Fruit fly (Drosophila melanogaster) whole organism, wandering third instar larva: ENCODE measurements around the gene CG46460.

Source experiments
- CG32264 ChIP-seq: fragments of 200-800 bp; sonication (Bioruptor generic); optimal IDR thresholded peaks from 2 replicates; lab custom pipeline; 2016; ENCODE audit warnings: missing biosample characterization, missing genetic modification characterization
- CG9705 ChIP-seq: fragments of 200-800 bp; sonication (Bioruptor generic); optimal IDR thresholded peaks from 2 replicates; lab custom pipeline; 2018; ENCODE audit warnings: missing biosample characterization, mild to moderate bottlenecking, missing genetic modification characterization
- CrebA ChIP-seq: fragments of 200-800 bp; sonication (Bioruptor generic); optimal IDR thresholded peaks from 2 replicates; lab custom pipeline; 2016; ENCODE audit warnings: missing biosample characterization, mild to moderate bottlenecking, missing genetic modification characterization, borderline replicate concordance
- Dfd ChIP-seq: fragments of >200 bp; optimal IDR thresholded peaks from 2 replicates; lab custom pipeline; 2017; ENCODE audit warnings: missing biosample characterization, missing genetic modification characterization
- HLH106 ChIP-seq: fragments of 200-800 bp; optimal IDR thresholded peaks from 3 replicates; lab custom pipeline; 2019; ENCODE audit warnings: missing biosample characterization, mild to moderate bottlenecking, missing genetic modification characterization, moderate library complexity
- Hnf4 ChIP-seq: fragments of 200-800 bp; sonication (Bioruptor generic); optimal IDR thresholded peaks from 2 replicates; lab custom pipeline; 2016; ENCODE audit warnings: missing biosample characterization, mild to moderate bottlenecking, missing genetic modification characterization
- Hr78 ChIP-seq: fragments of >200 bp; optimal IDR thresholded peaks from 2 replicates; lab custom pipeline; 2017; ENCODE audit warnings: missing biosample characterization, missing genetic modification characterization
- Hr83 ChIP-seq: fragments of 200-300 bp; sonication (Bioruptor generic); optimal IDR thresholded peaks from 2 replicates; lab custom pipeline; 2016; ENCODE audit warnings: missing biosample characterization, mild to moderate bottlenecking, missing genetic modification characterization, moderate library complexity; ENCODE audit not compliant: poor library complexity, severe bottlenecking
- Jra ChIP-seq: sonication (Bioruptor generic); optimal IDR thresholded peaks from 2 replicates; lab custom pipeline; 2016; ENCODE audit warnings: missing biosample characterization, missing genetic modification characterization
- Mio ChIP-seq: sonication (Bioruptor generic); optimal IDR thresholded peaks from 2 replicates; lab custom pipeline; 2016; ENCODE audit warnings: missing biosample characterization, missing genetic modification characterization
- Myc ChIP-seq: fragments of >200 bp; optimal IDR thresholded peaks from 2 replicates; lab custom pipeline; 2017
- OdsH ChIP-seq: fragments of 200-800 bp; sonication (Bioruptor generic); optimal IDR thresholded peaks from 2 replicates; lab custom pipeline; 2016; ENCODE audit warnings: missing biosample characterization, mild to moderate bottlenecking, missing genetic modification characterization
- Rel ChIP-seq, 2 experiments: fragments of 200-800 bp; sonication (Bioruptor generic) in 1 of 2; optimal IDR thresholded peaks; 2 replicates in 1 of 2; 3 replicates in 1 of 2; lab custom pipeline; 2016 to 2019; ENCODE audit warnings: mild to moderate bottlenecking in 2 of 2, missing biosample characterization in 2 of 2, missing genetic modification characterization in 2 of 2, moderate library complexity in 1 of 2
- Sp1 ChIP-seq: fragments of 200-800 bp; sonication (Bioruptor generic); optimal IDR thresholded peaks from 3 replicates; lab custom pipeline; 2019; ENCODE audit warnings: missing biosample characterization, mild to moderate bottlenecking, missing genetic modification characterization, moderate library complexity
- br ChIP-seq: fragments of 200-800 bp; sonication (Bioruptor generic); optimal IDR thresholded peaks from 2 replicates; lab custom pipeline; 2016; ENCODE audit warnings: missing biosample characterization, missing genetic modification characterization
- brk ChIP-seq: fragments of 200-800 bp; sonication (Bioruptor generic); optimal IDR thresholded peaks from 2 replicates; lab custom pipeline; 2016; ENCODE audit warnings: missing biosample characterization, mild to moderate bottlenecking, missing genetic modification characterization
- dl ChIP-seq, 2 experiments: fragments of 175-275, 200-275 bp in 1 of 2; fragments of 200-275 bp in 1 of 2; sonication (Bioruptor generic); optimal IDR thresholded peaks; lab custom pipeline; 2018; ENCODE audit warnings: mild to moderate bottlenecking in 2 of 2, missing biosample characterization in 2 of 2, missing genetic modification characterization in 2 of 2, moderate library complexity in 2 of 2; ENCODE audit not compliant: partially characterized antibody in 2 of 2, insufficient read depth in 1 of 2
- dsf ChIP-seq: sonication (Bioruptor generic); optimal IDR thresholded peaks from 2 replicates; lab custom pipeline; 2016; ENCODE audit warnings: missing biosample characterization, missing genetic modification characterization, borderline replicate concordance
- ey ChIP-seq: fragments of 200-800 bp; sonication (Bioruptor generic); optimal IDR thresholded peaks from 2 replicates; lab custom pipeline; 2016; ENCODE audit warnings: missing biosample characterization, missing genetic modification characterization
- foxo ChIP-seq, 2 experiments: fragments of 200-800 bp; sonication (Bioruptor generic); optimal IDR thresholded peaks; 2 replicates in 1 of 2; 3 replicates in 1 of 2; lab custom pipeline; 2016 to 2017; ENCODE audit warnings: missing biosample characterization in 2 of 2, missing genetic modification characterization in 2 of 2
- fru ChIP-seq: fragments of 200-800 bp; sonication (Bioruptor generic); optimal IDR thresholded peaks from 3 replicates; lab custom pipeline; 2016; ENCODE audit warnings: missing biosample characterization, mild to moderate bottlenecking, missing genetic modification characterization
- h ChIP-seq: fragments of 200-800 bp; sonication (Bioruptor generic); optimal IDR thresholded peaks from 3 replicates; lab custom pipeline; 2016; ENCODE audit warnings: missing biosample characterization, mild to moderate bottlenecking, missing genetic modification characterization
- lola ChIP-seq: fragments of >200 bp; optimal IDR thresholded peaks from 2 replicates; lab custom pipeline; 2017; ENCODE audit warnings: missing biosample characterization, missing genetic modification characterization
- pan ChIP-seq: fragments of >200 bp; optimal IDR thresholded peaks from 2 replicates; lab custom pipeline; 2017
- psq ChIP-seq: fragments of 200-800 bp; sonication (Bioruptor generic); optimal IDR thresholded peaks from 3 replicates; lab custom pipeline; 2017; ENCODE audit warnings: missing biosample characterization, mild to moderate bottlenecking, missing genetic modification characterization, moderate library complexity
- rgr ChIP-seq: fragments of 200-800 bp; sonication (Bioruptor generic); optimal IDR thresholded peaks from 3 replicates; lab custom pipeline; 2016; ENCODE audit warnings: missing biosample characterization, mild to moderate bottlenecking, missing genetic modification characterization
- sage ChIP-seq: fragments of 200-800 bp; sonication (Bioruptor generic); optimal IDR thresholded peaks from 2 replicates; lab custom pipeline; 2016; ENCODE audit warnings: missing biosample characterization, mild to moderate bottlenecking, missing genetic modification characterization
- sv ChIP-seq: fragments of 200-800 bp; sonication (Bioruptor generic); optimal IDR thresholded peaks from 3 replicates; lab custom pipeline; 2016; ENCODE audit warnings: missing biosample characterization, missing genetic modification characterization
- tai ChIP-seq: sonication (Bioruptor generic); optimal IDR thresholded peaks from 2 replicates; lab custom pipeline; 2016; ENCODE audit warnings: missing biosample characterization, missing genetic modification characterization
- usp ChIP-seq: fragments of >200 bp; optimal IDR thresholded peaks from 2 replicates; lab custom pipeline; 2017; ENCODE audit warnings: missing biosample characterization, missing genetic modification characterization
- woc ChIP-seq: sonication (Bioruptor generic); optimal IDR thresholded peaks from 2 replicates; lab custom pipeline; 2016; ENCODE audit warnings: missing biosample characterization, mild to moderate bottlenecking, missing genetic modification characterization

CG46460 gene

dm6 chr3L:4225647-4226470, 1.2 kb downstream of the CG46460 start:
- TF ChIP-seq Hnf4 (GFP tag; lab: Kevin White, UChicago) (peak; percentile 6), rgr (GFP tag; lab: Kevin White, UChicago) (no peak), Rel (GFP tag; optimal IDR thresholded peaks at IDR 0.05; lab: Kevin White, UChicago) (no peak), Rel (tag; optimal IDR thresholded peaks at IDR 0.05; lab: Kevin White, UChicago) (peak; percentile 46)

- no peak for TF ChIP-seq CrebA (GFP tag; lab: Kevin White, UChicago)
- no peak for TF ChIP-seq psq (GFP tag; lab: Kevin White, UChicago)
- TF ChIP-seq pan (lab: Kevin White, UChicago) = no peak
- TF ChIP-seq Hr78 (GFP tag; lab: Kevin White, UChicago) = no peak
- TF ChIP-seq ey (GFP tag; lab: Kevin White, UChicago) = no peak
- no peak for TF ChIP-seq OdsH (GFP tag; lab: Kevin White, UChicago)
- TF ChIP-seq Rel (GFP tag; optimal IDR thresholded peaks at IDR 0.05; lab: Kevin White, UChicago) = no peak
- no peak for TF ChIP-seq Rel (tag; optimal IDR thresholded peaks at IDR 0.05; lab: Kevin White, UChicago)
- TF ChIP-seq CG9705 (GFP tag; lab: Kevin White, UChicago) = no peak
- TF ChIP-seq Mio = no peak
- no peak for TF ChIP-seq brk (GFP tag; lab: Kevin White, UChicago)
- TF ChIP-seq sv (GFP tag; lab: Kevin White, UChicago) = no peak
- no peak for TF ChIP-seq woc (GFP tag; lab: Kevin White, UChicago)
- TF ChIP-seq dl (GFP tag; optimal IDR thresholded peaks at IDR 0.05; lab: Kevin White, UChicago; ENCODE audit: insufficient read depth in 1 of 2, partially characterized antibody in 2 of 2) = no peak
- TF ChIP-seq Dfd = no peak
- TF ChIP-seq Myc (lab: Kevin White, UChicago) = no peak
- no peak for TF ChIP-seq tai (GFP tag; lab: Kevin White, UChicago)
- TF ChIP-seq h (GFP tag; lab: Kevin White, UChicago) = no peak
- TF ChIP-seq dsf = no peak
- TF ChIP-seq foxo (GFP tag; optimal IDR thresholded peaks at IDR 0.05; lab: Kevin White, UChicago) = no peak
Measured at dm6 chr3L:4221792-4222191, 5.3 kb downstream of the CG46460 start.

dm6 chr3L:4221226-4221770, 5.8 kb downstream of the CG46460 start:
- no peak for TF ChIP-seq Rel (GFP tag; optimal IDR thresholded peaks at IDR 0.05; lab: Kevin White, UChicago)
- TF ChIP-seq Rel (tag; optimal IDR thresholded peaks at IDR 0.05; lab: Kevin White, UChicago) = peak; percentile 44
- no peak for TF ChIP-seq Hr78 (GFP tag; lab: Kevin White, UChicago)

- no peak for TF ChIP-seq Jra (GFP tag; lab: Kevin White, UChicago)
- peak; percentile 41 for TF ChIP-seq Hr83 (GFP tag; lab: Kevin White, UChicago)
- no peak for TF ChIP-seq usp (GFP tag; lab: Kevin White, UChicago)
- TF ChIP-seq lola (GFP tag; lab: Kevin White, UChicago) = no peak
- no peak for TF ChIP-seq dl (GFP tag; optimal IDR thresholded peaks at IDR 0.05; lab: Kevin White, UChicago; ENCODE audit: insufficient read depth in 1 of 2, partially characterized antibody in 2 of 2)
- TF ChIP-seq HLH106 (tag; lab: Kevin White, UChicago) = no peak
- TF ChIP-seq Myc (lab: Kevin White, UChicago) = no peak
- TF ChIP-seq h (GFP tag; lab: Kevin White, UChicago) = peak; percentile 4
- no peak for TF ChIP-seq tai (GFP tag; lab: Kevin White, UChicago)
- no peak for TF ChIP-seq brk (GFP tag; lab: Kevin White, UChicago)
- no peak for TF ChIP-seq sage (GFP tag; lab: Kevin White, UChicago)
- TF ChIP-seq foxo (GFP tag; optimal IDR thresholded peaks at IDR 0.05; lab: Kevin White, UChicago) = peak in 1 of 2 experiments; percentile 22
- TF ChIP-seq Rel (GFP tag; optimal IDR thresholded peaks at IDR 0.05; lab: Kevin White, UChicago) = no peak
- TF ChIP-seq Rel (tag; optimal IDR thresholded peaks at IDR 0.05; lab: Kevin White, UChicago) = no peak
- peak; percentile 7 for TF ChIP-seq br (GFP tag; lab: Kevin White, UChicago)
- no peak for TF ChIP-seq Dfd
- TF ChIP-seq Hnf4 (GFP tag; lab: Kevin White, UChicago) = peak; percentile 40
- peak; percentile 4 for TF ChIP-seq psq (GFP tag; lab: Kevin White, UChicago)
- TF ChIP-seq Sp1 (GFP tag; lab: Kevin White, UChicago) = no peak
- no peak for TF ChIP-seq CG32264
- TF ChIP-seq OdsH (GFP tag; lab: Kevin White, UChicago) = peak; percentile 34
- TF ChIP-seq pan (lab: Kevin White, UChicago) = no peak
- TF ChIP-seq dsf = no peak
- peak; percentile 58 for TF ChIP-seq fru (GFP tag; lab: Kevin White, UChicago)
- TF ChIP-seq rgr (GFP tag; lab: Kevin White, UChicago) = peak; percentile 56
- TF ChIP-seq, all 38 proteins: peak for 9
Measured at dm6 chr3L:4220679-4221078, 6.4 kb downstream of the CG46460 start.
